Worm (Caenorhabditis elegans) whole organism, late embryonic: ENCODE results near the gene ZK688.4.

ENCODE experiments used
- K02D7.2 ChIP-seq: sonication (generic microtip); optimal IDR thresholded peaks from 2 replicates; lab custom pipeline; 2017; ENCODE audit warnings: mild to moderate bottlenecking, missing genetic modification characterization, missing compliant biosample characterization
- ceh-24 ChIP-seq: sonication (generic microtip); optimal IDR thresholded peaks from 2 replicates; lab custom pipeline; 2016; ENCODE audit warnings: mild to moderate bottlenecking, missing genetic modification characterization, missing compliant biosample characterization
- nfya-1 ChIP-seq: sonication (generic microtip); optimal IDR thresholded peaks from 2 replicates; lab custom pipeline; 2017; ENCODE audit warnings: missing genetic modification characterization, mild to moderate bottlenecking, missing compliant biosample characterization, antibody characterized with exemption, moderate library complexity
- pat-9 ChIP-seq: fragments of 200-800 bp; sonication (Bioruptor generic); optimal IDR thresholded peaks from 2 replicates; lab custom pipeline; 2018; ENCODE audit warnings: mild to moderate bottlenecking, missing genetic modification characterization, moderate library complexity, missing compliant biosample characterization
- sdc-2 ChIP-seq: sonication (generic microtip); optimal IDR thresholded peaks from 2 replicates; lab custom pipeline; 2016; ENCODE audit warnings: missing genotype, missing genetic modification characterization, missing compliant biosample characterization
- unc-3 ChIP-seq, 2 experiments: fragments of 200-800 bp in 1 of 2; sonication (Bioruptor generic) in 1 of 2; sonication (generic microtip) in 1 of 2; conservative IDR thresholded peaks in 1 of 2; optimal IDR thresholded peaks in 1 of 2; 2 replicates each; pipeline versions ENCODE4 v1.3.6 to Lab custom; 2016 to 2022; ENCODE audit warnings: missing compliant biosample characterization in 2 of 2, missing genetic modification characterization in 2 of 2, missing genetic modification reagents in 1 of 2

DNA sequence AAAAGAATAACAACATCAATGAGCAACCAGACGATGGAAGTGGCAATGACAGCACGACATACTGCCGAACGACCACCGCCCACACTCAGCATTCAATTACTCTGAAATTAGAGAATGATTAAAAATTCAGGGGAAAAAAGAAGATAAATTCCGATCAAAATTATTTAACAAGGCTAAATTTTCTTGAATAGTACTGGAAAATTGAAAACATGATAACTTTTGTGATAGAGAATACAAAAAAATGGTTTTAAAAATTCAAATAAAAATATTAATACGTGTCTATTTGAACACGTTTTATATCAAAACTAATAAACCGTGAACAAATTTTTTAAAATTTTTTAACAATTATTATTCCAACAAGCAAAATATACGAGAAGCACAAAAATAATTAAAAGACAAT lies 22.8 kb downstream of the ZK688.4 start, which contains the start of gene gly-3:
- no peak for TF ChIP-seq unc-3 (GFP tag; conservative IDR thresholded peaks at IDR 0.05; lab: Robert Waterston, UW)
- TF ChIP-seq unc-3 (tag; optimal IDR thresholded peaks at IDR 0.05; lab: Kevin White, UChicago) = no peak
- no peak for TF ChIP-seq pat-9 (tag; lab: Kevin White, UChicago)
- no peak for TF ChIP-seq K02D7.2 (tag; lab: Kevin White, UChicago)
- TF ChIP-seq sdc-2 (tag; lab: Kevin White, UChicago) = no peak
- no peak for TF ChIP-seq ceh-24 (tag; lab: Kevin White, UChicago)
- TF ChIP-seq nfya-1 (tag; lab: Kevin White, UChicago) = no peak
